Fruit fly (Drosophila melanogaster) whole organism, embryonic: ENCODE data around the gene CG10907.

Experiments used
- Antp ChIP-seq: fragments of 200-800 bp; sonication (Bioruptor generic); optimal IDR thresholded peaks from 3 replicates; lab custom pipeline; 2016; ENCODE audit warnings: missing biosample characterization, missing genetic modification characterization
- Atf-2 ChIP-seq: fragments of 200-800 bp; sonication (Bioruptor generic); optimal IDR thresholded peaks from 2 replicates; lab custom pipeline; 2016; ENCODE audit warnings: missing biosample characterization, missing genetic modification characterization
- Atf3 ChIP-seq: fragments of 200-800 bp; sonication (Bioruptor generic); optimal IDR thresholded peaks from 3 replicates; lab custom pipeline; 2016; ENCODE audit warnings: missing biosample characterization, missing genetic modification characterization
- BtbVII ChIP-seq: fragments of 200-800 bp; sonication (Bioruptor generic); optimal IDR thresholded peaks from 3 replicates; lab custom pipeline; 2017; ENCODE audit warnings: missing biosample characterization, mild to moderate bottlenecking, missing genetic modification characterization
- CG1024 ChIP-seq: fragments of 200-800 bp; sonication (Bioruptor generic); IDR thresholded peaks from 2 replicates; pipeline ENCODE4 v1.3.6; 2022; ENCODE audit warnings: missing biosample characterization, missing genetic modification characterization
- CG10267 ChIP-seq: fragments of 200-800 bp; sonication (Bioruptor generic); optimal IDR thresholded peaks from 2 replicates; lab custom pipeline; 2018; ENCODE audit warnings: missing biosample characterization, mild to moderate bottlenecking, missing genetic modification characterization, moderate library complexity
- CG10366 ChIP-seq: fragments of 200-800 bp; sonication (Bioruptor generic); IDR thresholded peaks from 2 replicates; pipeline ENCODE4 v1.3.6; 2022; ENCODE audit warnings: missing biosample characterization, missing genetic modification characterization
- CG13123 ChIP-seq: fragments of 200-800 bp; sonication (Bioruptor generic); optimal IDR thresholded peaks from 2 replicates; lab custom pipeline; 2016; ENCODE audit warnings: missing biosample characterization, missing genetic modification characterization
- CG14441 ChIP-seq: fragments of 200-800 bp; sonication (Bioruptor generic); IDR thresholded peaks from 2 replicates; pipeline ENCODE4 v1.3.6; 2022; ENCODE audit warnings: missing biosample characterization, missing genetic modification characterization
- CG1602 ChIP-seq: fragments of 200-800 bp; sonication (Bioruptor generic); optimal IDR thresholded peaks from 3 replicates; lab custom pipeline; 2016; ENCODE audit warnings: missing biosample characterization, missing genetic modification characterization
- CG1603 ChIP-seq: fragments of 200-800 bp; sonication (Bioruptor generic); optimal IDR thresholded peaks from 2 replicates; lab custom pipeline; 2019; ENCODE audit warnings: missing biosample characterization, mild to moderate bottlenecking, missing genetic modification characterization, moderate library complexity
- CG17359 ChIP-seq: fragments of 200-800 bp; sonication (Bioruptor generic); optimal IDR thresholded peaks from 3 replicates; lab custom pipeline; 2018; ENCODE audit warnings: missing biosample characterization, mild to moderate bottlenecking, missing genetic modification characterization, moderate library complexity
- CG32767 ChIP-seq: fragments of 200-800 bp; sonication (Bioruptor generic); IDR thresholded peaks from 2 replicates; pipeline ENCODE4 v1.3.6; 2022; ENCODE audit warnings: missing biosample characterization, missing genetic modification characterization
- CG34422 ChIP-seq: fragments of 200-800 bp; sonication (Bioruptor generic); IDR thresholded peaks from 3 replicates; pipeline ENCODE4 v1.3.6; 2022; ENCODE audit warnings: missing biosample characterization, missing genetic modification characterization
- CG4617 ChIP-seq: fragments of 200-800 bp; sonication (Bioruptor generic); optimal IDR thresholded peaks from 3 replicates; lab custom pipeline; 2016; ENCODE audit warnings: missing biosample characterization, missing genetic modification characterization, borderline replicate concordance
- CG6813 ChIP-seq: fragments of 200-800 bp; sonication (Bioruptor generic); optimal IDR thresholded peaks from 2 replicates; lab custom pipeline; 2017; ENCODE audit warnings: missing biosample characterization, missing genetic modification characterization, mild to moderate bottlenecking, moderate library complexity, missing genetic modification reagents
- CG7987 ChIP-seq: fragments of 200-800 bp; sonication (Bioruptor generic); optimal IDR thresholded peaks from 2 replicates; lab custom pipeline; 2018; ENCODE audit warnings: missing biosample characterization, mild to moderate bottlenecking, missing genetic modification characterization, moderate library complexity
- CG8089 ChIP-seq: fragments of 200-800 bp; sonication (Bioruptor generic); optimal IDR thresholded peaks from 3 replicates; lab custom pipeline; 2016; ENCODE audit warnings: missing biosample characterization, missing genetic modification characterization
- CG8359 ChIP-seq: fragments of 200-800 bp; sonication (Bioruptor generic); optimal IDR thresholded peaks from 2 replicates; lab custom pipeline; 2017; ENCODE audit warnings: missing biosample characterization, mild to moderate bottlenecking, missing genetic modification characterization, borderline replicate concordance
- CG8924 ChIP-seq: fragments of 200-800 bp; optimal IDR thresholded peaks from 3 replicates; lab custom pipeline; 2019; ENCODE audit warnings: missing biosample characterization, mild to moderate bottlenecking, missing genetic modification characterization, moderate library complexity
- CG9437 ChIP-seq: fragments of 200-800 bp; sonication (Bioruptor generic); optimal IDR thresholded peaks from 2 replicates; lab custom pipeline; 2018; ENCODE audit warnings: missing biosample characterization, mild to moderate bottlenecking, missing genetic modification characterization
- D ChIP-seq, 2 experiments: fragments of 200-800 bp in 1 of 2; fragments of >200 bp in 1 of 2; sonication (Bioruptor generic) in 1 of 2; optimal IDR thresholded peaks; 2 replicates in 1 of 2; 3 replicates in 1 of 2; lab custom pipeline; 2017; ENCODE audit warnings: mild to moderate bottlenecking in 1 of 2, missing biosample characterization in 1 of 2, missing genetic modification characterization in 1 of 2, missing genetic modification reagents in 1 of 2
- Ets97D ChIP-seq: fragments of 200-800 bp; sonication (Bioruptor generic); optimal IDR thresholded peaks from 3 replicates; lab custom pipeline; 2016; ENCODE audit warnings: missing biosample characterization, missing genetic modification characterization
- Fer1 ChIP-seq: fragments of 200-800 bp; sonication (Bioruptor generic); optimal IDR thresholded peaks from 2 replicates; lab custom pipeline; 2017; ENCODE audit warnings: missing biosample characterization, mild to moderate bottlenecking, missing genetic modification characterization
- H15 ChIP-seq: fragments of 200-800 bp; sonication (Bioruptor generic); IDR thresholded peaks from 3 replicates; pipeline ENCODE4 v1.3.6; 2022; ENCODE audit warnings: missing biosample characterization, missing genetic modification characterization
- HLH3B ChIP-seq: fragments of 200-800 bp; sonication (Bioruptor generic); IDR thresholded peaks from 2 replicates; pipeline ENCODE4 v1.3.6; 2022; ENCODE audit warnings: missing biosample characterization, missing genetic modification characterization
- Hand ChIP-seq: fragments of 200-800 bp; sonication (Bioruptor generic); optimal IDR thresholded peaks from 2 replicates; lab custom pipeline; 2017; ENCODE audit warnings: mild to moderate bottlenecking, missing biosample characterization, missing genetic modification reagents, missing genetic modification characterization
- Hmr ChIP-seq: fragments of 200-800 bp; sonication (Bioruptor generic); optimal IDR thresholded peaks from 3 replicates; lab custom pipeline; 2017; ENCODE audit warnings: mild to moderate bottlenecking, missing biosample characterization, missing genetic modification reagents, missing genetic modification characterization
- NFAT ChIP-seq: fragments of 200-800 bp; sonication (Bioruptor generic); IDR thresholded peaks from 2 replicates; pipeline ENCODE4 v1.3.6; 2022; ENCODE audit warnings: missing biosample characterization, missing genetic modification characterization
- Stat92E ChIP-seq, 3 experiments: fragments of >200 bp in 2 of 3; fragments of 200-800 bp in 1 of 3; sonication (Bioruptor generic) in 1 of 3; optimal IDR thresholded peaks; 2 replicates each; lab custom pipeline; 2017 to 2019; ENCODE audit warnings: missing biosample characterization in 3 of 3, missing genetic modification characterization in 3 of 3, mild to moderate bottlenecking in 1 of 3, moderate library complexity in 1 of 3
- Tbp ChIP-seq: fragments of >200 bp; optimal IDR thresholded peaks from 2 replicates; lab custom pipeline; 2018; ENCODE audit warnings: missing biosample characterization, missing genetic modification characterization
- bbx ChIP-seq: fragments of 200-800 bp; sonication (Bioruptor generic); IDR thresholded peaks from 2 replicates; pipeline ENCODE4 v1.3.6; 2022; ENCODE audit warnings: missing biosample characterization, missing genetic modification characterization; ENCODE audit not compliant: partially characterized antibody
- eyg ChIP-seq: fragments of 200-800 bp; sonication (Bioruptor generic); optimal IDR thresholded peaks from 3 replicates; lab custom pipeline; 2016; ENCODE audit warnings: missing biosample characterization, missing genetic modification characterization
- grau ChIP-seq: fragments of 200-800 bp; optimal IDR thresholded peaks from 3 replicates; lab custom pipeline; 2019; ENCODE audit warnings: missing biosample characterization, mild to moderate bottlenecking, missing genetic modification characterization, moderate library complexity
- her ChIP-seq: fragments of 200-800 bp; sonication (Bioruptor generic); optimal IDR thresholded peaks from 2 replicates; lab custom pipeline; 2016; ENCODE audit warnings: missing biosample characterization, missing genetic modification characterization
- klu ChIP-seq: fragments of 200-800 bp; sonication (Bioruptor generic); IDR thresholded peaks from 2 replicates; pipeline ENCODE4 v1.3.6; 2022; ENCODE audit warnings: missing biosample characterization, missing genetic modification characterization
- lab ChIP-seq: fragments of 200-800 bp; sonication (Bioruptor generic); optimal IDR thresholded peaks from 3 replicates; lab custom pipeline; 2017; ENCODE audit warnings: missing biosample characterization, missing genetic modification characterization, mild to moderate bottlenecking, moderate library complexity, missing genetic modification reagents
- lmd ChIP-seq: fragments of 200-800 bp; sonication (Bioruptor generic); IDR thresholded peaks from 2 replicates; pipeline ENCODE4 v1.3.6; 2022; ENCODE audit warnings: missing biosample characterization, missing genetic modification characterization
- org-1 ChIP-seq: fragments of 200-800 bp; sonication (Bioruptor generic); optimal IDR thresholded peaks from 2 replicates; lab custom pipeline; 2017; ENCODE audit warnings: missing biosample characterization, missing genetic modification characterization
- otp ChIP-seq: fragments of 200-800 bp; sonication (Bioruptor generic); IDR thresholded peaks from 3 replicates; pipeline ENCODE4, ENCODE4 v1.3.6; 2022; ENCODE audit warnings: missing biosample characterization, missing genetic modification characterization
- salm ChIP-seq: fragments of 200-800 bp; sonication (Bioruptor generic); optimal IDR thresholded peaks from 2 replicates; lab custom pipeline; 2018; ENCODE audit warnings: missing biosample characterization, mild to moderate bottlenecking, missing genetic modification characterization
- slou ChIP-seq: fragments of 200-800 bp; sonication (Bioruptor generic); optimal IDR thresholded peaks from 3 replicates; lab custom pipeline; 2016; ENCODE audit warnings: missing biosample characterization, missing genetic modification characterization
- ssp ChIP-seq: fragments of 200-800 bp; sonication (Bioruptor generic); IDR thresholded peaks from 2 replicates; pipeline ENCODE4 v1.3.6; 2022; ENCODE audit warnings: missing biosample characterization, missing genetic modification characterization
- stc ChIP-seq: fragments of 200-800 bp; sonication (Bioruptor generic); IDR thresholded peaks from 2 replicates; pipeline ENCODE4 v1.3.6; 2022; ENCODE audit warnings: missing biosample characterization, missing genetic modification characterization
- tup ChIP-seq: fragments of 200-800 bp; sonication (Bioruptor generic); optimal IDR thresholded peaks from 2 replicates; lab custom pipeline; 2016; ENCODE audit warnings: missing biosample characterization, mild to moderate bottlenecking, missing genetic modification characterization, moderate library complexity
- tx ChIP-seq: fragments of 200-800 bp; sonication (Bioruptor generic); optimal IDR thresholded peaks from 2 replicates; lab custom pipeline; 2016; ENCODE audit warnings: missing biosample characterization, missing genetic modification characterization
- vfl ChIP-seq: fragments of 200-800 bp; sonication (Bioruptor generic); optimal IDR thresholded peaks from 2 replicates; lab custom pipeline; 2016; ENCODE audit warnings: missing biosample characterization, missing genetic modification characterization
- wdn ChIP-seq: fragments of 200-800 bp; sonication (Bioruptor generic); IDR thresholded peaks from 2 replicates; pipeline ENCODE4 v1.3.6; 2022; ENCODE audit warnings: missing biosample characterization, missing genetic modification characterization

Gene CG10907

DNA sequence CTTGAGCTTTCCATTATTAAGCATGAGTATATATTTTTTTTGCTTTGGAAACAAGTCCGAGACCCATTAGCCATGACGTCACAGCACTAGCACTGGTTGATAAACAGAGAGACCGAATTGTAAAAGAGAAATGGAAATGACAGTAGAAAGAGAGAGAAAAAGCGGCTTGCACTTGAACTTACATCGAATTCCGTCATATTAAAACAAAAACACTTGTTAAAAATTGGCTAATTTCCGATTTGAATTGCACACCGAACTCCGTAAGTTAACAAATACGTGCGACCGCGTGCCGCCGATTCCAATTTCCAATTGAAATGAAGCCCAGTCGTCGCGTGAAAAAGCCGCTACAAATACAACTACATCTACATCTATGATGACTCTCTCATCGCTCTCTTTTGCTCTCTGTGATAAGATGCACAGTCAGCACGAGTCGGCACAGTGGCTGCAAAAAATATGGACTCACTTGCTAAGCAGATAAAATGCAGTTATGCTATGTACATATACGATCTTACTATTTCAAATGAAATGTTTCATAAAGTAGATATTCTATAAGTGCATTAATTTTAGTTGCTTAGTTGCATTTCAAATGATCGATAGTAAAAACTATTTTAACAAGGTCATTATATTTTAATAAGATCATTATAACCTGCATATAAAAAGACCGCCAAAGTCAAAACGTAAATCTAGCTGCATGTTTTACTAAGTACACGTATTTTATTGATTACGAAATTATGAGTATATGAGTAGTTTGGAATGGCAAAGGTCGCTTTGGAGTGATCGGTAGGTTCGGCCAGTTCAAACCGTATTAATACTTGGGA, 26.5 kb downstream of the CG10907 start (continued):
- TF ChIP-seq bbx (no peak), org-1 (GFP tag; lab: Kevin White, UChicago) (no peak), Atf3 (GFP tag; lab: Kevin White, UChicago) (peak; percentile 3), Hmr (GFP tag; lab: Kevin White, UChicago) (peak; percentile 29), klu (no peak), CG10366 (GFP tag; lab: Robert Waterston, UW) (no peak), lmd (GFP tag; lab: Robert Waterston, UW) (peak; percentile 16; the same call in 1 of the 2 replicates), H15 (GFP tag; lab: Robert Waterston, UW) (no peak), NFAT (peak; percentile 56; the same call in 1 of the 2 replicates), BtbVII (GFP tag; lab: Kevin White, UChicago) (peak; percentile 86), Ets97D (GFP tag; lab: Kevin White, UChicago) (no peak), CG14441 (GFP tag; lab: Robert Waterston, UW) (peak; percentile 58; the same call in 1 of the 2 replicates), vfl (GFP tag; lab: Kevin White, UChicago) (no peak), Antp (peak; percentile 15), ssp (no peak), CG8924 (tag; lab: Kevin White, UChicago) (peak; percentile 35), CG1603 (tag; lab: Kevin White, UChicago) (no peak), slou (GFP tag; lab: Kevin White, UChicago) (no peak), CG34422 (GFP tag; lab: Robert Waterston, UW) (no peak), CG10267 (tag; lab: Kevin White, UChicago) (peak; percentile 11), otp (no peak), Hand (peak; percentile 25), eyg (GFP tag; lab: Kevin White, UChicago) (no peak), CG9437 (GFP tag; lab: Kevin White, UChicago) (peak; percentile 13), CG17359 (tag; lab: Kevin White, UChicago) (peak; percentile 41), salm (no peak), D (optimal IDR thresholded peaks at IDR 0.05; lab: Kevin White, UChicago) (no peak), D (GFP tag; optimal IDR thresholded peaks at IDR 0.05; lab: Kevin White, UChicago) (no peak), CG13123 (GFP tag; lab: Kevin White, UChicago) (peak; percentile 1), CG1602 (GFP tag; lab: Kevin White, UChicago) (peak; percentile 11), her (GFP tag; lab: Kevin White, UChicago) (peak; percentile 21), CG32767 (GFP tag; lab: Robert Waterston, UW) (0 out of 2 replicates have a peak, but pooled peaks have one; percentile 32), CG1024 (GFP tag; lab: Robert Waterston, UW) (no peak), CG6813 (GFP tag; lab: Kevin White, UChicago) (no peak), CG8089 (GFP tag; lab: Kevin White, UChicago) (no peak), tx (peak; percentile 10), CG8359 (GFP tag; lab: Kevin White, UChicago) (no peak), Atf-2 (GFP tag; lab: Kevin White, UChicago) (peak; percentile 17), lab (peak; percentile 37), CG7987 (peak; percentile 3), wdn (GFP tag; lab: Robert Waterston, UW) (0 out of 2 replicates have a peak, but pooled peaks have one; percentile 38), Fer1 (GFP tag; lab: Kevin White, UChicago) (no peak), Tbp (GFP tag; lab: Kevin White, UChicago) (no peak), tup (GFP tag; lab: Kevin White, UChicago) (no peak), grau (tag; lab: Kevin White, UChicago) (peak; percentile 53), CG4617 (GFP tag; lab: Kevin White, UChicago) (no peak), HLH3B (GFP tag; lab: Robert Waterston, UW) (peak; percentile 42; the same call in 1 of the 2 replicates), Stat92E (GFP tag; optimal IDR thresholded peaks at IDR 0.05; lab: Kevin White, UChicago) (peak in 1 of 3 experiments; percentile 36), stc (GFP tag; lab: Robert Waterston, UW) (no peak)
